Fruit fly (Drosophila melanogaster) whole organism, adult: ENCODE results near the gene nonA-l.

ENCODE experiments used
- CG1620 ChIP-seq: fragments of 200-800 bp; sonication (Bioruptor generic); optimal IDR thresholded peaks from 2 replicates; lab custom pipeline; 2016; ENCODE audit warnings: missing biosample characterization, missing genetic modification characterization
- CG7045 ChIP-seq: fragments of 200-800 bp; sonication (Bioruptor generic); optimal IDR thresholded peaks from 2 replicates; lab custom pipeline; 2017; ENCODE audit warnings: missing biosample characterization, mild to moderate bottlenecking, missing genetic modification characterization
- Crg-1 ChIP-seq: fragments of 200-800 bp; sonication (Bioruptor generic); optimal IDR thresholded peaks from 2 replicates; lab custom pipeline; 2016; ENCODE audit warnings: missing biosample characterization, missing genetic modification characterization
- Mnt ChIP-seq: fragments of 200-800 bp; sonication (Bioruptor generic); optimal IDR thresholded peaks from 2 replicates; lab custom pipeline; 2016; ENCODE audit warnings: missing biosample characterization, mild to moderate bottlenecking, missing genetic modification characterization
- cnc ChIP-seq, 2 experiments: fragments of >200 bp; optimal IDR thresholded peaks; 2 replicates each; lab custom pipeline; 2017
- ovo ChIP-seq: fragments of 200-800 bp; sonication (Bioruptor generic); optimal IDR thresholded peaks from 2 replicates; lab custom pipeline; 2016; ENCODE audit warnings: missing biosample characterization, missing genetic modification characterization

DNA sequence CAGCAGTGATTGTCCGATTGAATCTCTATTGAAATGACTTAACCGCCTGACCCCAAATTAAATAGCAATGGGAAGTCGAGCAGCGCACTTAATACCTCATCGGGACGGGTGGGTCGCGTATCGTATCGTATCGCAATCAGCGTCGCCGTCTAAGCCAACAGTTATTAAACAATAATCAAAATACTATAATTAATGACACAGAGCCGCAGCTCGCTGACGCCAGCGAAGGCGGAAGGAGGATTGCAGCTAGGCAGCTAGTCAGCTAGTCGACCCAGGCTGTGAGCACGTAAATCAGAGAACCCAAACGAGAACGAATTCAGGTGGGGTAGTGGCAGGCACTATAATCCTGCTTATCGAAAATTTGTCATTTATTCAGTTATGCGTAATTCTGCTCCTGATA, 31.1 kb upstream of the nonA-l start, which contains the start of gene NPF:
- no peak for TF ChIP-seq CG7045
- no peak for TF ChIP-seq Crg-1 (GFP tag; lab: Kevin White, UChicago)
- TF ChIP-seq ovo (GFP tag; lab: Kevin White, UChicago) = no peak
- TF ChIP-seq CG1620 (GFP tag; lab: Kevin White, UChicago) = no peak
- no peak for TF ChIP-seq cnc (optimal IDR thresholded peaks at IDR 0.05; lab: Kevin White, UChicago)
- no peak for TF ChIP-seq Mnt (GFP tag; lab: Kevin White, UChicago)
